Worm (Caenorhabditis elegans): ENCODE results near the gene fbxb-13.

ce11 chrII:1784799-1785198 is 3.3 kb upstream of the fbxb-13 start, which contains the start of gene C08F1.11:
- TF ChIP-seq him-1 (tag; optimal IDR thresholded peaks at IDR 0.05) (no peak), W03F9.2 (tag; optimal IDR thresholded peaks at IDR 0.05) (no peak), dao-5 (tag; optimal IDR thresholded peaks at IDR 0.05) (no peak)
